Fruit fly (Drosophila melanogaster): ENCODE data around the gene stc.

DNA sequence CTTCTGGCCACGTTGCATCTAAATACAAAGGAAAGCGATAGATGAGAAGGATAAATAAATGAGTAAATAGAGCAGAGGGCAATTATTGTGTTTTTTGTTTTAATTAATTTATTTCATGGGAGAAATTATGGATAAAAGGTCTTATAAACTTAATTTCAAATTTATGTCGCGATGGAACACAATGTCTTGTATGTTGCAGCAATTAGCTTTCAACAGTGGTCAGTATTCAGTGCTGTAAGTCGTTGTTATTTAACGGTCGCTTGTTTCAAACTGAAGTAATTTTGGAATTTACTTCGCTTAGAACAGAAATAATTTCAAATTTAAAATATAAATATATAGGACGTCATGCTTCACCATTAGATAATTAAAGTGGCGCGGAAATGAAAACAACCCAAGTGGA is 4.7 kb downstream of the stc start:
- TF ChIP-seq rn (GFP tag; IDR thresholded peaks at IDR 0.05) (no peak), Ets98B (GFP tag; IDR thresholded peaks at IDR 0.05) (no peak), CG17806 (tag; optimal IDR thresholded peaks at IDR 0.05) (no peak), Pif1A (GFP tag; optimal IDR thresholded peaks at IDR 0.05) (no peak), EcR (GFP tag; optimal IDR thresholded peaks at IDR 0.05) (no peak), CG8159 (tag; optimal IDR thresholded peaks at IDR 0.05) (no peak), CG10348 (GFP tag; IDR thresholded peaks at IDR 0.05) (no peak), fd96Ca (GFP tag; IDR thresholded peaks at IDR 0.05) (no peak), CG12605 (GFP tag; IDR thresholded peaks at IDR 0.05) (no peak), CG13204 (GFP tag; optimal IDR thresholded peaks at IDR 0.05) (no peak), CG14655 (GFP tag; optimal IDR thresholded peaks at IDR 0.05) (no peak)
